Worm (Caenorhabditis elegans) whole organism, L2 larva: ENCODE data around the gene C47D12.2.

ENCODE experiments used
- C34F6.9 ChIP-seq: fragments of 150-350 bp; optimal IDR thresholded peaks from 2 replicates; lab custom pipeline; 2014; ENCODE audit warnings: missing biosample characterization, missing genetic modification characterization
- R02D3.7 ChIP-seq: fragments of 150-350 bp; optimal IDR thresholded peaks from 2 replicates; lab custom pipeline; 2014; ENCODE audit warnings: missing biosample characterization, missing genetic modification characterization
- Y55F3AM.14 ChIP-seq: fragments of 200-800 bp; sonication (Bioruptor generic); optimal IDR thresholded peaks from 2 replicates; lab custom pipeline; 2018; ENCODE audit warnings: mild to moderate bottlenecking, missing genetic modification characterization, missing compliant biosample characterization
- ZK546.5 ChIP-seq: sonication (generic microtip); optimal IDR thresholded peaks from 2 replicates; lab custom pipeline; 2017; ENCODE audit warnings: missing biosample characterization, missing genetic modification characterization
- alr-1 ChIP-seq: fragments of 150-350 bp; optimal IDR thresholded peaks from 2 replicates; lab custom pipeline; 2014; ENCODE audit warnings: missing biosample characterization, missing genetic modification characterization
- aly-2 ChIP-seq: fragments of 150-350 bp; optimal IDR thresholded peaks from 2 replicates; lab custom pipeline; 2014; ENCODE audit warnings: missing biosample characterization, missing genetic modification characterization
- ama-1 ChIP-seq: fragments of 150-350 bp; optimal IDR thresholded peaks from 2 replicates; lab custom pipeline; 2018; ENCODE audit warnings: inconsistent platforms
- blmp-1 ChIP-seq: sonication (generic microtip); optimal IDR thresholded peaks from 2 replicates; lab custom pipeline; 2017; ENCODE audit warnings: missing genetic modification characterization, mild to moderate bottlenecking, missing compliant biosample characterization, antibody characterized with exemption, moderate library complexity; ENCODE audit not compliant: insufficient read depth
- ceh-16 ChIP-seq: fragments of 150-350 bp; optimal IDR thresholded peaks from 2 replicates; lab custom pipeline; 2014; ENCODE audit warnings: missing biosample characterization, missing genetic modification characterization
- ceh-82 ChIP-seq: fragments of 150-350 bp; optimal IDR thresholded peaks from 2 replicates; lab custom pipeline; 2014; ENCODE audit warnings: missing biosample characterization, missing genetic modification characterization
- crh-2 ChIP-seq: sonication (generic microtip); optimal IDR thresholded peaks from 2 replicates; lab custom pipeline; 2017; ENCODE audit warnings: missing biosample characterization, missing genetic modification characterization
- egl-27 ChIP-seq: sonication (generic microtip); optimal IDR thresholded peaks from 3 replicates; lab custom pipeline; 2017; ENCODE audit warnings: missing biosample characterization, missing genetic modification reagents, missing genetic modification characterization
- elt-1 ChIP-seq: fragments of 150-350 bp; optimal IDR thresholded peaks from 2 replicates; lab custom pipeline; 2014; ENCODE audit warnings: missing biosample characterization, missing genetic modification characterization
- elt-3 ChIP-seq: sonication (generic microtip); optimal IDR thresholded peaks from 2 replicates; lab custom pipeline; 2017; ENCODE audit warnings: missing biosample characterization, missing genetic modification characterization
- gmeb-1 ChIP-seq: fragments of 150-350 bp; optimal IDR thresholded peaks from 2 replicates; lab custom pipeline; 2014; ENCODE audit warnings: missing biosample characterization, missing genetic modification characterization
- lin-11 ChIP-seq: fragments of 150-350 bp; sonication (generic microtip); optimal IDR thresholded peaks from 2 replicates; lab custom pipeline; 2014; ENCODE audit warnings: missing biosample characterization, missing genetic modification characterization, inconsistent platforms, mixed read lengths
- lin-13 ChIP-seq: fragments of 150-350 bp; optimal IDR thresholded peaks from 2 replicates; lab custom pipeline; 2014; ENCODE audit warnings: missing biosample characterization, missing genetic modification reagents, missing genetic modification characterization
- lsy-2 ChIP-seq, 2 experiments: fragments of 150-350 bp in 1 of 2; sonication (generic microtip) in 1 of 2; optimal IDR thresholded peaks; 2 replicates each; lab custom pipeline; 2014 to 2017; ENCODE audit warnings: missing biosample characterization in 2 of 2, missing genetic modification characterization in 2 of 2
- mab-5 ChIP-seq: fragments of 150-350 bp; optimal IDR thresholded peaks from 2 replicates; lab custom pipeline; 2014; ENCODE audit warnings: missing biosample characterization, missing genetic modification characterization
- mbf-1 ChIP-seq: sonication (generic microtip); optimal IDR thresholded peaks from 2 replicates; lab custom pipeline; 2017; ENCODE audit warnings: missing biosample characterization, missing genetic modification characterization
- nhr-10 ChIP-seq: sonication (generic microtip); optimal IDR thresholded peaks from 2 replicates; lab custom pipeline; 2017; ENCODE audit warnings: missing biosample characterization, missing genetic modification characterization
- nhr-11 ChIP-seq: fragments of 150-350 bp; optimal IDR thresholded peaks from 2 replicates; lab custom pipeline; 2014; ENCODE audit warnings: missing biosample characterization, missing genetic modification characterization
- nhr-12 ChIP-seq: fragments of 150-350 bp; optimal IDR thresholded peaks from 2 replicates; lab custom pipeline; 2014; ENCODE audit warnings: missing biosample characterization, missing genetic modification characterization
- nhr-129 ChIP-seq: fragments of 150-350 bp; optimal IDR thresholded peaks from 2 replicates; lab custom pipeline; 2014; ENCODE audit warnings: missing biosample characterization, missing genetic modification characterization
- nhr-21 ChIP-seq: fragments of 150-350 bp; optimal IDR thresholded peaks from 2 replicates; lab custom pipeline; 2014; ENCODE audit warnings: missing biosample characterization, missing genetic modification characterization
- nhr-237 ChIP-seq: fragments of 150-350 bp; optimal IDR thresholded peaks from 2 replicates; lab custom pipeline; 2014; ENCODE audit warnings: missing biosample characterization, missing genetic modification characterization
- nhr-25 ChIP-seq: fragments of 150-350 bp; sonication (generic microtip); optimal IDR thresholded peaks from 3 replicates; lab custom pipeline; 2014; ENCODE audit warnings: missing biosample characterization, missing genetic modification characterization
- nhr-6 ChIP-seq: fragments of 150-350 bp; optimal IDR thresholded peaks from 2 replicates; lab custom pipeline; 2014; ENCODE audit warnings: missing biosample characterization, missing genetic modification characterization
- nhr-77 ChIP-seq: fragments of 150-350 bp; optimal IDR thresholded peaks from 2 replicates; lab custom pipeline; 2014; ENCODE audit warnings: missing biosample characterization, missing genetic modification characterization
- peb-1 ChIP-seq: fragments of 150-350 bp; optimal IDR thresholded peaks from 2 replicates; lab custom pipeline; 2014; ENCODE audit warnings: missing biosample characterization, missing genetic modification characterization
- sem-4 ChIP-seq: fragments of 150-350 bp; optimal IDR thresholded peaks from 2 replicates; lab custom pipeline; 2014; ENCODE audit warnings: missing biosample characterization, missing genetic modification reagents, missing genetic modification characterization
- skn-1 ChIP-seq: sonication (generic microtip); optimal IDR thresholded peaks from 2 replicates; lab custom pipeline; 2017; ENCODE audit warnings: missing biosample characterization, missing genetic modification characterization
- sma-3 ChIP-seq: sonication (generic microtip); optimal IDR thresholded peaks from 2 replicates; lab custom pipeline; 2016; ENCODE audit warnings: missing genetic modification reagents, missing genetic modification characterization, missing compliant biosample characterization
- sma-9 ChIP-seq, 2 experiments: fragments of 150-350 bp in 1 of 2; sonication (generic microtip) in 1 of 2; optimal IDR thresholded peaks; 2 replicates each; lab custom pipeline; 2014 to 2016; ENCODE audit warnings: missing genetic modification characterization in 2 of 2, mild to moderate bottlenecking in 1 of 2, missing biosample characterization in 1 of 2, missing compliant biosample characterization in 1 of 2, missing genetic modification reagents in 1 of 2, moderate library complexity in 1 of 2
- snpc-4 ChIP-seq: fragments of 150-350 bp; optimal IDR thresholded peaks from 2 replicates; lab custom pipeline; 2014; ENCODE audit warnings: missing biosample characterization, missing genetic modification characterization
- unc-39 ChIP-seq: fragments of 150-350 bp; optimal IDR thresholded peaks from 2 replicates; lab custom pipeline; 2014; ENCODE audit warnings: missing biosample characterization, missing genetic modification characterization
- unc-55 ChIP-seq: fragments of 150-350 bp; sonication (generic microtip); optimal IDR thresholded peaks from 3 replicates; lab custom pipeline; 2014; ENCODE audit warnings: missing biosample characterization, missing genetic modification reagents, missing genetic modification characterization
- unc-62 ChIP-seq: fragments of 150-350 bp; optimal IDR thresholded peaks from 2 replicates; lab custom pipeline; 2014; ENCODE audit warnings: missing biosample characterization, missing genetic modification reagents, missing genetic modification characterization
- zag-1 ChIP-seq: fragments of 150-350 bp; optimal IDR thresholded peaks from 2 replicates; lab custom pipeline; 2014; ENCODE audit warnings: missing biosample characterization, missing genetic modification characterization
- ztf-1 ChIP-seq: fragments of 200-800 bp; sonication (Bioruptor generic); conservative IDR thresholded peaks from 2 replicates; pipeline ENCODE4 v1.3.6; 2022; ENCODE audit warnings: missing genetic modification characterization, missing compliant biosample characterization
- ztf-11 ChIP-seq: sonication (generic microtip); optimal IDR thresholded peaks from 2 replicates; lab custom pipeline; 2017; ENCODE audit warnings: missing biosample characterization, missing genetic modification characterization
- ztf-4 ChIP-seq: fragments of 150-350 bp; optimal IDR thresholded peaks from 2 replicates; lab custom pipeline; 2014; ENCODE audit warnings: missing biosample characterization, missing genetic modification characterization

C47D12.2 gene

DNA sequence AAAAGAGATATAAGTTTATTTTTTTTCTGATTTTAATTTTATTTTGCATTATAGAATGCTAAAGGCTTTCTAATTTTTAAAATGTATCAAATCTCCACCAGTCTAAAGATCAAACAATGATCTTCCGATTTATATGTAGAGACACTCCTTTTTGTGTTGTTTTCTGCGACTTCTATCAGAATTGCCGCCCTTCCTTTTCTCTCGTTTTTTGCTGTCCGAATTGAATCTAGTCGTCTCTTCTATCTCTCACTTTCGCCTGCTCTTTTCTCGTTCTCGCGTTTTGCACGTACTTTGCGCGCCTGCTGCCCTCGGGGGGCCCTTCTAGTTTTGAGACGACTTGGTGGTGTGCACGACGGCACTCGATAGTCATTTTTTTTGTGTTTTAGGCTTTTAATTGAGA lies 48.3 kb downstream of the C47D12.2 start (continued):
- TF ChIP-seq unc-62 (GFP tag; lab: Kevin White, UChicago) (no peak), ztf-11 (tag; lab: Kevin White, UChicago) (no peak), ztf-1 (GFP tag; lab: Robert Waterston, UW) (no peak), sma-9 (GFP tag; optimal IDR thresholded peaks at IDR 0.05; lab: Kevin White, UChicago) (peak; percentile 48), sma-9 (tag; optimal IDR thresholded peaks at IDR 0.05; lab: Kevin White, UChicago) (no peak), Y55F3AM.14 (GFP tag; lab: Kevin White, UChicago) (no peak), alr-1 (no peak), ceh-16 (tag; lab: Kevin White, UChicago) (no peak), sem-4 (tag; lab: Kevin White, UChicago) (peak; percentile 65), nhr-129 (tag; lab: Kevin White, UChicago) (peak; percentile 42), blmp-1 (peak; percentile 8), nhr-21 (no peak), sma-3 (GFP tag; lab: Kevin White, UChicago) (no peak), nhr-12 (tag; lab: Kevin White, UChicago) (no peak), zag-1 (tag; lab: Kevin White, UChicago) (peak; percentile 55), egl-27 (tag; lab: Kevin White, UChicago) (peak; percentile 41), R02D3.7 (no peak), ama-1 (lab: Kevin White, UChicago) (no peak), ztf-4 (tag; lab: Kevin White, UChicago) (no peak), unc-39 (tag; lab: Kevin White, UChicago) (no peak), mab-5 (tag; lab: Kevin White, UChicago) (peak; percentile 18)
- TF ChIP-seq, all 48 proteins: peak for 17

- TF ChIP-seq lin-13 (GFP tag; lab: Kevin White, UChicago), result no peak
- no peak for TF ChIP-seq gmeb-1
- TF ChIP-seq C34F6.9 (tag; lab: Kevin White, UChicago), result no peak
- TF ChIP-seq crh-2, result no peak
- no peak for TF ChIP-seq ztf-4 (tag; lab: Kevin White, UChicago)
- TF ChIP-seq ama-1 (lab: Kevin White, UChicago), result no peak
- TF ChIP-seq nhr-10, result no peak
- no peak for TF ChIP-seq elt-1 (tag; lab: Kevin White, UChicago)
- TF ChIP-seq mbf-1, result no peak
- no peak for TF ChIP-seq ceh-16 (tag; lab: Kevin White, UChicago)
- no peak for TF ChIP-seq peb-1 (tag; lab: Kevin White, UChicago)
- no peak for TF ChIP-seq skn-1
- no peak for TF ChIP-seq R02D3.7
- no peak for TF ChIP-seq nhr-11 (tag; lab: Kevin White, UChicago)
These were observed 49.5 kb downstream of the C47D12.2 start for ce11 chrII:11725615-11726014.

DNA sequence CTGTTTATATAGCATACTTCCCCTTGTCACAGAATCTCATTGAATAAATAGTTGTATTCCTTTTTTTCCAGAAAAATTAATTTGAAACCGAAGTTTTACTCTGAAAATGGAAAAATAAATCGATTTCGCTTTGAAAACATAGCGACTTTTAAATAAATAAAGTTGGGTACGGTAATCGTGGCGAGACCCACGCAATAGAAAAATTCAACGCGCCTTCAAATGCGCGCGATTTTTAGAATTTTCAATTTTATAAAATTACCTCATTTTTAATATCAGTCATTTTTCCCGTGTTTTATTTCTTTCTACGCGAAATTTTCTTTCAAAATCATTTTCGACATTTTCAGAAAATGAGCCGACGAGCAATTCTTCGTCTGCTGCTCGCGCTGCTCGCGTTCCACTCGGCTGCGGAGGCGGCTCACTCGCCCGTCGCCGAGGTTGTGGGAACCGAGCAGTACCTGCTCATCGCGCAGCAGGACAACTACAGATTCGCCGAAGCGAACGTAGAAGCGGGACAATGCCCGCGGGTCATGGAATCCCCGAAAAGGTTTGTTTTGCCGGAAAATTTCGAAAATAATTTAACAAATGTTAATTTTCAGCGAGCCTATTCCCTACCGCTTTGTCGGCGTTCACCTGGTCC lies 50.5 kb downstream of the C47D12.2 start, which contains the start of gene F13D12.5:
F13D12.5 (plus strand) TSS at position 345 of the 637 bp plus-strand sequence.
- TF ChIP-seq ceh-82 (tag; lab: Kevin White, UChicago) (no peak), snpc-4 (no peak), ztf-4 (tag; lab: Kevin White, UChicago) (peak; percentile 38)
- TF ChIP-seq, all 48 proteins: peak for 1

DNA sequence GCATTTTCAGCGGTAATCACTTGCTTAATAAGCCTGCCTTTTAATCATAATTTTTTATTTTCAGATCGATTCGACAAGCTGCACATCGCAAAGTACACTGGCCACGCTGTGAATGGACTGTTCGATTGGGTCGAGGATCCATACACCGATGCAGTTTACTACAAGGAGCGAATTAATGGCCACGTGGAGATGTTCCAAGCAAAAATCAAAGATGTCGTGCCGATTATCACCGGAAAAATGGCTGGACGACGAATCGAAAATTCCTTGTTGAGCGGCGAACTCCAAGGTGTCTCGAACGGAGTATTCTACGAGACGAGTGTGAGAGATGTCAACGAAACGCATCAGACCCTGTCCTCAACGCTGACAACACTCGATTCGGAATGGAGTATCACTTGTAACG lies 51.3 kb downstream of the C47D12.2 start:
- TF ChIP-seq zag-1 (tag; lab: Kevin White, UChicago) (no peak), sma-3 (GFP tag; lab: Kevin White, UChicago) (no peak), mab-5 (tag; lab: Kevin White, UChicago) (no peak), ZK546.5 (tag; lab: Kevin White, UChicago) (no peak), aly-2 (tag; lab: Kevin White, UChicago) (no peak)

ce11 chrII:11728545-11729105 lies 52.5 kb downstream of the C47D12.2 start, which contains the start of gene alh-8:
Gene alh-8 (plus strand): TSS chrII:11729055.
- TF ChIP-seq C34F6.9 (tag; lab: Kevin White, UChicago) (peak; percentile 59), ceh-82 (tag; lab: Kevin White, UChicago) (no peak), R02D3.7 (no peak), nhr-11 (tag; lab: Kevin White, UChicago) (no peak), nhr-6 (tag; lab: Kevin White, UChicago) (no peak), nhr-77 (tag; lab: Kevin White, UChicago) (no peak), unc-55 (no peak), nhr-237 (tag; lab: Kevin White, UChicago) (no peak), gmeb-1 (peak; percentile 44), crh-2 (peak; percentile 66), nhr-10 (no peak), ztf-4 (tag; lab: Kevin White, UChicago) (peak; percentile 7), mbf-1 (no peak), mab-5 (tag; lab: Kevin White, UChicago) (no peak), ama-1 (lab: Kevin White, UChicago) (no peak), lin-13 (GFP tag; lab: Kevin White, UChicago) (no peak), sma-9 (GFP tag; optimal IDR thresholded peaks at IDR 0.05; lab: Kevin White, UChicago) (peak; percentile 85), sma-9 (tag; optimal IDR thresholded peaks at IDR 0.05; lab: Kevin White, UChicago) (no peak), elt-3 (tag; lab: Kevin White, UChicago) (no peak), lsy-2 (tag; optimal IDR thresholded peaks at IDR 0.05; lab: Kevin White, UChicago) (peak in 1 of 2 experiments; percentile 63), snpc-4 (no peak), nhr-25 (tag; lab: Kevin White, UChicago) (peak; percentile 8), unc-39 (tag; lab: Kevin White, UChicago) (no peak), lin-11 (tag; lab: Kevin White, UChicago) (no peak)
